Fruit fly (Drosophila melanogaster): ENCODE data around the gene CG9213.
A peak's percentile ranks its signal among the peaks of the same experiment; 100 is the strongest.

The CG9213 gene

dm6 chrX:15622970-15623402 is 48.7 kb upstream of the CG9213 start (continued):
- peak; percentile 85 for TF ChIP-seq Sox102F (GFP tag; optimal IDR thresholded peaks at IDR 0.05)
- TF ChIP-seq CG17912 (GFP tag; optimal IDR thresholded peaks at IDR 0.05): no peak
- TF ChIP-seq Aef1 (GFP tag; IDR thresholded peaks at IDR 0.05): peak; percentile 86
- TF ChIP-seq CG6854 (GFP tag; optimal IDR thresholded peaks at IDR 0.05): no peak
- TF ChIP-seq danr (GFP tag; IDR thresholded peaks at IDR 0.05): peak; percentile 77
- TF ChIP-seq CoRest (tag; optimal IDR thresholded peaks at IDR 0.05): peak; percentile 83
- peak; percentile 75 for TF ChIP-seq CG12219 (GFP tag; optimal IDR thresholded peaks at IDR 0.05)
- peak; percentile 56 for TF ChIP-seq emc (GFP tag; optimal IDR thresholded peaks at IDR 0.05)
- TF ChIP-seq kah (GFP tag; optimal IDR thresholded peaks at IDR 0.05): peak; percentile 26
- TF ChIP-seq Deaf1 (tag; optimal IDR thresholded peaks at IDR 0.05): peak; percentile 61
- peak; percentile 78 for TF ChIP-seq CG30403 (GFP tag; optimal IDR thresholded peaks at IDR 0.05)
- TF ChIP-seq trh (GFP tag; optimal IDR thresholded peaks at IDR 0.05): peak; percentile 15
- TF ChIP-seq CG13894 (tag; optimal IDR thresholded peaks at IDR 0.05): no peak
- TF ChIP-seq prd (optimal IDR thresholded peaks at IDR 0.05): no peak
- peak; percentile 90 for TF ChIP-seq prd (GFP tag; IDR thresholded peaks at IDR 0.05)
- TF ChIP-seq btn (GFP tag; optimal IDR thresholded peaks at IDR 0.05): peak; percentile 68
- TF ChIP-seq sisA (GFP tag; IDR thresholded peaks at IDR 0.05): peak; percentile 90
- peak; percentile 67 for TF ChIP-seq repo (GFP tag; optimal IDR thresholded peaks at IDR 0.05)
- peak; percentile 62 for TF ChIP-seq CG12391 (tag; optimal IDR thresholded peaks at IDR 0.05)
- no peak for TF ChIP-seq CG10431 (GFP tag; optimal IDR thresholded peaks at IDR 0.05)
- TF ChIP-seq CG12071 (GFP tag; optimal IDR thresholded peaks at IDR 0.05): peak; percentile 73
- TF ChIP-seq B-H1 (GFP tag; IDR thresholded peaks at IDR 0.05): peak; percentile 76
- no peak for TF ChIP-seq dmrt11E (tag; optimal IDR thresholded peaks at IDR 0.05)
- TF ChIP-seq Dad (GFP tag; optimal IDR thresholded peaks at IDR 0.05): peak; percentile 70
- TF ChIP-seq CG6765 (GFP tag; optimal IDR thresholded peaks at IDR 0.05): no peak
- peak; percentile 31 for TF ChIP-seq CkIIα-i1 (GFP tag; IDR thresholded peaks at IDR 0.05)
- TF ChIP-seq Fer2 (tag; optimal IDR thresholded peaks at IDR 0.05): peak; percentile 29
- TF ChIP-seq Sox100B (GFP tag; optimal IDR thresholded peaks at IDR 0.05): peak; percentile 73
- peak; percentile 77 for TF ChIP-seq E2f1 (GFP tag; IDR thresholded peaks at IDR 0.05)
- TF ChIP-seq Ptx1 (GFP tag; IDR thresholded peaks at IDR 0.05): peak; percentile 89
- peak; percentile 32; the same call in 1 of the 2 replicates for TF ChIP-seq Doc2 (GFP tag; IDR thresholded peaks at IDR 0.05)
- no peak for TF ChIP-seq Dref (GFP tag; IDR thresholded peaks at IDR 0.05)
- peak; percentile 54 for TF ChIP-seq CrebB (tag; optimal IDR thresholded peaks at IDR 0.05)
- peak; percentile 53 for TF ChIP-seq scrt (GFP tag; optimal IDR thresholded peaks at IDR 0.05)
- peak; percentile 67 for TF ChIP-seq Asciz (GFP tag; optimal IDR thresholded peaks at IDR 0.05)
- TF ChIP-seq CG18262 (tag; optimal IDR thresholded peaks at IDR 0.05): peak; percentile 66
- TF ChIP-seq bcd (GFP tag; optimal IDR thresholded peaks at IDR 0.05): peak; percentile 72
- peak; percentile 79 for TF ChIP-seq gsb (GFP tag; IDR thresholded peaks at IDR 0.05)
- peak; percentile 56 for TF ChIP-seq eyg (GFP tag; optimal IDR thresholded peaks at IDR 0.05)
- TF ChIP-seq CG10979 (tag; optimal IDR thresholded peaks at IDR 0.05): peak; percentile 70
- TF ChIP-seq her (GFP tag; optimal IDR thresholded peaks at IDR 0.05): peak; percentile 79
- no peak for TF ChIP-seq ftz-f1 (GFP tag; optimal IDR thresholded peaks at IDR 0.05)
- TF ChIP-seq chif (GFP tag; optimal IDR thresholded peaks at IDR 0.05): peak; percentile 53 to 56
- TF ChIP-seq CG3838 (GFP tag; optimal IDR thresholded peaks at IDR 0.05): no peak
- no peak for TF ChIP-seq yki (optimal IDR thresholded peaks at IDR 0.05)
- peak; percentile 69 for TF ChIP-seq CG10147 (GFP tag; optimal IDR thresholded peaks at IDR 0.05)
- peak; percentile 68 for TF ChIP-seq CG11696 (GFP tag; IDR thresholded peaks at IDR 0.05)
- no peak for TF ChIP-seq Dll (GFP tag; IDR thresholded peaks at IDR 0.05; ENCODE audit: partially characterized antibody)
- peak; percentile 7 for TF ChIP-seq CG8290 (GFP tag; optimal IDR thresholded peaks at IDR 0.05)
- peak in 1 of 2 experiments; percentile 95 for TF ChIP-seq CG8290 (tag; optimal IDR thresholded peaks at IDR 0.05)
- TF ChIP-seq gem (tag; optimal IDR thresholded peaks at IDR 0.05): peak; percentile 85
- TF ChIP-seq CG34224 (GFP tag; IDR thresholded peaks at IDR 0.05; ENCODE audit: partially characterized antibody): no peak
